Worm (Caenorhabditis elegans): ENCODE results near the gene rbf-1.

- TF ChIP-seq T22C8.4 (GFP tag; IDR thresholded peaks at IDR 0.05) (no peak), flt-1 (GFP tag; IDR thresholded peaks at IDR 0.05) (no peak), ref-1 (GFP tag; conservative IDR thresholded peaks at IDR 0.05) (no peak), ztf-23 (GFP tag; IDR thresholded peaks at IDR 0.05) (no peak), tab-1 (GFP tag; IDR thresholded peaks at IDR 0.05) (no peak), cog-1 (tag; optimal IDR thresholded peaks at IDR 0.05) (no peak)
Measured at ce11 chrIII:6647568-6647967, 28.0 kb upstream of the rbf-1 start.
